Fruit fly (Drosophila melanogaster) whole organism, pupa: ENCODE measurements around the gene S6k.

Experiments used
- CG10348 ChIP-seq: fragments of 200-800 bp; sonication (Bioruptor generic); IDR thresholded peaks from 2 replicates; pipeline ENCODE4 v1.3.6; 2022; ENCODE audit warnings: missing biosample characterization, missing genetic modification characterization
- CG12605 ChIP-seq: fragments of 200-800 bp; sonication (Bioruptor generic); IDR thresholded peaks from 2 replicates; pipeline ENCODE4 v1.3.6; 2022; ENCODE audit warnings: missing biosample characterization, missing genetic modification characterization
- CG14655 ChIP-seq: fragments of 200-800 bp; sonication (Bioruptor generic); optimal IDR thresholded peaks from 3 replicates; lab custom pipeline; 2017; ENCODE audit warnings: mild to moderate bottlenecking, missing biosample characterization, missing genetic modification reagents, missing genetic modification characterization
- CG15710 ChIP-seq: fragments of 200-800 bp; sonication (Bioruptor generic); optimal IDR thresholded peaks from 2 replicates; lab custom pipeline; 2018; ENCODE audit warnings: missing biosample characterization, mild to moderate bottlenecking, missing genetic modification characterization, moderate library complexity
- CG32121 ChIP-seq: fragments of 200-800 bp; sonication (Bioruptor generic); IDR thresholded peaks from 2 replicates; pipeline ENCODE4 v1.3.6; 2022; ENCODE audit warnings: missing biosample characterization, missing genetic modification characterization
- CG34367 ChIP-seq: fragments of 200-800 bp; sonication (Bioruptor generic); optimal IDR thresholded peaks from 2 replicates; lab custom pipeline; 2018; ENCODE audit warnings: missing biosample characterization, mild to moderate bottlenecking, missing genetic modification characterization
- CG4496 ChIP-seq: fragments of 200-800 bp; sonication (Bioruptor generic); IDR thresholded peaks from 3 replicates; pipeline ENCODE4 v1.3.6; 2022; ENCODE audit warnings: missing biosample characterization, missing genetic modification characterization
- CG8301 ChIP-seq: fragments of 200-800 bp; sonication (Bioruptor generic); optimal IDR thresholded peaks from 2 replicates; lab custom pipeline; 2018; ENCODE audit warnings: missing biosample characterization, mild to moderate bottlenecking, missing genetic modification characterization
- CG9948 ChIP-seq: fragments of 200-800 bp; sonication (Bioruptor generic); optimal IDR thresholded peaks from 2 replicates; lab custom pipeline; 2018; ENCODE audit warnings: missing biosample characterization, mild to moderate bottlenecking, missing genetic modification characterization, moderate library complexity
- EcR ChIP-seq: fragments of 200-800 bp; sonication (Bioruptor generic); optimal IDR thresholded peaks from 3 replicates; lab custom pipeline; 2019; ENCODE audit warnings: missing biosample characterization, missing genetic modification characterization, mild to moderate bottlenecking, moderate library complexity, missing genetic modification reagents
- Snoo ChIP-seq: fragments of 200-800 bp; sonication (Bioruptor generic); optimal IDR thresholded peaks from 3 replicates; lab custom pipeline; 2017; ENCODE audit warnings: missing biosample characterization, mild to moderate bottlenecking, missing genetic modification characterization, inconsistent platforms
- fd96Ca ChIP-seq: fragments of 200-800 bp; sonication (Bioruptor generic); IDR thresholded peaks from 3 replicates; pipeline ENCODE4 v1.3.6; 2022; ENCODE audit warnings: missing biosample characterization, missing genetic modification characterization

DNA sequence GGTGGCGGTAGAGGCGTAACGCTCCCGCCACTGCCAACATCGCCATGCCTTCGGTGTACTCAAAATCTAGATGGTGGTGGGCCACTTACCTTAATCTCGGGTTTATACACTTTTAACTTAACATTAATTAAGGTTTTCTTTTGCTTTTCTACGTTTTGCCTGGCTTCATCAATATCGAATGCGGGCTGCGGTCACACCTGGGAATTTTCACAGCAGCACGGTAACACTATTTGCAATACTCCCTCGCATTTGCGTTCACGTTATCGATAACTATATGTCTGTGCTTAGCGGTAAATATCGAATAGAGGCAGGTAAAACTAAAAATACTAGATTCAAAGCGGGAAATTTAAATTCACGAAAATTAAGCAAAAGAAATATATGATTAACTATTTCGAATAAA lies 16.8 kb downstream of the S6k start, which contains the start of gene Bre1:
- TF ChIP-seq CG10348: no peak
- no peak for TF ChIP-seq CG4496 (GFP tag; lab: Robert Waterston, UW)
- TF ChIP-seq CG14655 (GFP tag; lab: Kevin White, UChicago): no peak
- TF ChIP-seq fd96Ca (GFP tag; lab: Robert Waterston, UW): no peak
- TF ChIP-seq CG8301 (tag; lab: Kevin White, UChicago): no peak
- TF ChIP-seq EcR (GFP tag; lab: Kevin White, UChicago): no peak
- TF ChIP-seq CG34367 (tag; lab: Kevin White, UChicago): no peak
- TF ChIP-seq CG9948 (tag; lab: Kevin White, UChicago): no peak
- no peak for TF ChIP-seq Snoo (tag; lab: Kevin White, UChicago)
- no peak for TF ChIP-seq CG12605 (GFP tag; lab: Robert Waterston, UW)
- no peak for TF ChIP-seq CG32121 (GFP tag; lab: Robert Waterston, UW)
- TF ChIP-seq CG15710 (tag; lab: Kevin White, UChicago): no peak
